Fruit fly (Drosophila melanogaster): ENCODE data around the gene mei-38.

Gene mei-38

DNA sequence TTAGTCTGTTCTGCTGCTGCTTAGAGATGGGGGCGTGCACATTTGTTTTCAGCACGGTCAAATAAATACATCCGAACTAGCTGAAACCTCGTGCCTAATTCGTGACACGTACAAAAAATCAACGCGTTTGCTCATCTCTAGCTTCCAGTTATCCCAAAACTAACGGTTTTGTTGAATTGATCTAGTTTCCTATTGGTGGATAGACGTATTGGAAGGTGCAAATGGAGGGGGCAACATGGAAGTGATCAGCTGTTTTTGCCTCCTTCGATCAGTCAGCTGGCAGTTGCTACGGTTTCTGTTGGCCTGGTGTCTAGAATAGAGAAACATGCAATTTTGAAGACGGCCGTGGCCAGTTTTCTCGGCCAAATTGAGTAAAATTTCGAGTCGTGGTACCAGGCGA is 40.8 kb downstream of the mei-38 start (continued):
- TF ChIP-seq HmgZ (tag; optimal IDR thresholded peaks at IDR 0.05) (peak; percentile 26), CG6254 (GFP tag; optimal IDR thresholded peaks at IDR 0.05) (no peak), Sry-δ (GFP tag; optimal IDR thresholded peaks at IDR 0.05) (peak; percentile 86), bbx (GFP tag; IDR thresholded peaks at IDR 0.05; ENCODE audit: partially characterized antibody) (peak; percentile 94), CG15601 (tag; optimal IDR thresholded peaks at IDR 0.05) (no peak), CG6175 (GFP tag; IDR thresholded peaks at IDR 0.05) (no peak), CG11247 (GFP tag; IDR thresholded peaks at IDR 0.05) (peak; percentile 55), HmgD (GFP tag; optimal IDR thresholded peaks at IDR 0.05) (no peak), Deaf1 (tag; optimal IDR thresholded peaks at IDR 0.05) (no peak), zfh2 (GFP tag; optimal IDR thresholded peaks at IDR 0.05) (peak; percentile 27), B-H2 (GFP tag; optimal IDR thresholded peaks at IDR 0.05) (peak; percentile 44), CG16863 (GFP tag; optimal IDR thresholded peaks at IDR 0.05) (peak; percentile 38), en (GFP tag; optimal IDR thresholded peaks at IDR 0.05) (peak; percentile 1), ato (GFP tag; IDR thresholded peaks at IDR 0.05; ENCODE audit: partially characterized antibody) (peak; percentile 73), lilli (GFP tag; optimal IDR thresholded peaks at IDR 0.05) (peak; percentile 64), gfzf (GFP tag; optimal IDR thresholded peaks at IDR 0.05) (no peak), Doc3 (GFP tag; IDR thresholded peaks at IDR 0.05; ENCODE audit: partially characterized antibody) (peak; percentile 93), CG2875 (GFP tag; optimal IDR thresholded peaks at IDR 0.05) (peak; percentile 14), CG7987 (GFP tag; optimal IDR thresholded peaks at IDR 0.05) (no peak), pum (GFP tag; optimal IDR thresholded peaks at IDR 0.05) (no peak), CG7357 (GFP tag; IDR thresholded peaks at IDR 0.05) (no peak), CG5180 (GFP tag; optimal IDR thresholded peaks at IDR 0.05) (no peak), lmd (GFP tag; IDR thresholded peaks at IDR 0.05) (peak; percentile 53; the same call in 1 of the 2 replicates), Sry-β (GFP tag; optimal IDR thresholded peaks at IDR 0.05) (peak; percentile 8), CG18599 (GFP tag; optimal IDR thresholded peaks at IDR 0.05) (peak; percentile 32), CG3838 (GFP tag; optimal IDR thresholded peaks at IDR 0.05) (no peak), CG12769 (tag; optimal IDR thresholded peaks at IDR 0.05) (peak; percentile 95), fd3F (GFP tag; optimal IDR thresholded peaks at IDR 0.05) (peak; percentile 7), chm (GFP tag; IDR thresholded peaks at IDR 0.05) (peak; percentile 57; the same call in 1 of the 2 replicates), Ets65A (GFP tag) (peak; percentile 86), Opbp (GFP tag; IDR thresholded peaks at IDR 0.05; ENCODE audit: partially characterized antibody) (peak; percentile 93; the same call in 2 of the 3 replicates), row (GFP tag; IDR thresholded peaks at IDR 0.05) (peak; percentile 92), E2f1 (GFP tag; IDR thresholded peaks at IDR 0.05) (no peak), CG12744 (GFP tag; optimal IDR thresholded peaks at IDR 0.05) (no peak), CG10431 (GFP tag; optimal IDR thresholded peaks at IDR 0.05) (peak; percentile 40), lbe (GFP tag; optimal IDR thresholded peaks at IDR 0.05) (no peak), MBD-R2 (GFP tag; IDR thresholded peaks at IDR 0.05) (peak; percentile 49; the same call in 1 of the 2 replicates), pfk (GFP tag; optimal IDR thresholded peaks at IDR 0.05) (no peak), CG6813 (GFP tag; optimal IDR thresholded peaks at IDR 0.05) (peak; percentile 42), Dref (GFP tag; IDR thresholded peaks at IDR 0.05) (no peak), Atf-2 (GFP tag; optimal IDR thresholded peaks at IDR 0.05) (peak; percentile 5), HLH4C (GFP tag; IDR thresholded peaks at IDR 0.05; ENCODE audit: partially characterized antibody) (peak; percentile 82), CG12942 (GFP tag; optimal IDR thresholded peaks at IDR 0.05) (peak; percentile 3), CG16779 (GFP tag; IDR thresholded peaks at IDR 0.05) (no peak), zfh1 (GFP tag; IDR thresholded peaks at IDR 0.05) (0 out of 3 replicates have a peak, but pooled peaks have one; percentile 35), D19B (GFP tag; optimal IDR thresholded peaks at IDR 0.05) (no peak), CG10366 (GFP tag; IDR thresholded peaks at IDR 0.05) (peak; percentile 37; the same call in 1 of the 2 replicates), Atf3 (GFP tag; optimal IDR thresholded peaks at IDR 0.05) (no peak), Nf-YB (GFP tag; optimal IDR thresholded peaks at IDR 0.05) (peak; percentile 97), pita (GFP tag; optimal IDR thresholded peaks at IDR 0.05) (no peak)
